Fruit fly (Drosophila melanogaster) whole organism, adult: ENCODE results near the gene CG5043.

Experiments used
- CG11617 ChIP-seq: fragments of 200-800 bp; sonication (Bioruptor generic); optimal IDR thresholded peaks from 2 replicates; lab custom pipeline; 2017; ENCODE audit warnings: mild to moderate bottlenecking, missing biosample characterization, missing genetic modification reagents, missing genetic modification characterization
- CG12768 ChIP-seq: fragments of 200-800 bp; sonication (Bioruptor generic); optimal IDR thresholded peaks from 2 replicates; lab custom pipeline; 2017; ENCODE audit warnings: missing biosample characterization, missing genetic modification characterization, mild to moderate bottlenecking, moderate library complexity, missing genetic modification reagents
- CG14711 ChIP-seq: fragments of 200-800 bp; sonication (Bioruptor generic); optimal IDR thresholded peaks from 2 replicates; lab custom pipeline; 2018; ENCODE audit warnings: missing biosample characterization, mild to moderate bottlenecking, missing genetic modification characterization, moderate library complexity
- CG1620 ChIP-seq: fragments of 200-800 bp; sonication (Bioruptor generic); optimal IDR thresholded peaks from 2 replicates; lab custom pipeline; 2016; ENCODE audit warnings: missing biosample characterization, missing genetic modification characterization
- CG33017 ChIP-seq: fragments of 200-800 bp; sonication (Bioruptor generic); optimal IDR thresholded peaks from 2 replicates; lab custom pipeline; 2018; ENCODE audit warnings: missing biosample characterization, mild to moderate bottlenecking, missing genetic modification characterization, moderate library complexity
- CG5204 ChIP-seq: fragments of 200-800 bp; sonication (Bioruptor generic); optimal IDR thresholded peaks from 2 replicates; lab custom pipeline; 2016; ENCODE audit warnings: missing biosample characterization, missing genetic modification characterization
- CG7045 ChIP-seq: fragments of 200-800 bp; sonication (Bioruptor generic); optimal IDR thresholded peaks from 2 replicates; lab custom pipeline; 2017; ENCODE audit warnings: missing biosample characterization, mild to moderate bottlenecking, missing genetic modification characterization
- CG7101 ChIP-seq: fragments of 200-800 bp; sonication (Bioruptor generic); optimal IDR thresholded peaks from 2 replicates; lab custom pipeline; 2018; ENCODE audit warnings: missing biosample characterization, mild to moderate bottlenecking, missing genetic modification characterization, moderate library complexity
- Clk ChIP-seq: fragments of 200-800 bp; sonication (Bioruptor generic); optimal IDR thresholded peaks from 2 replicates; lab custom pipeline; 2017; ENCODE audit warnings: missing biosample characterization, missing genetic modification characterization
- Crg-1 ChIP-seq: fragments of 200-800 bp; sonication (Bioruptor generic); optimal IDR thresholded peaks from 2 replicates; lab custom pipeline; 2016; ENCODE audit warnings: missing biosample characterization, missing genetic modification characterization
- Hr96 ChIP-seq: fragments of 200-800 bp; sonication (Bioruptor generic); optimal IDR thresholded peaks from 2 replicates; lab custom pipeline; 2016; ENCODE audit warnings: missing biosample characterization, missing genetic modification characterization
- Mnt ChIP-seq: fragments of 200-800 bp; sonication (Bioruptor generic); optimal IDR thresholded peaks from 2 replicates; lab custom pipeline; 2016; ENCODE audit warnings: missing biosample characterization, mild to moderate bottlenecking, missing genetic modification characterization
- bab1 ChIP-seq: fragments of 200-800 bp; sonication (Bioruptor generic); optimal IDR thresholded peaks from 3 replicates; lab custom pipeline; 2019; ENCODE audit warnings: missing biosample characterization, mild to moderate bottlenecking, missing genetic modification characterization, moderate library complexity
- cic ChIP-seq: fragments of 200-800 bp; sonication (Bioruptor generic); optimal IDR thresholded peaks from 2 replicates; lab custom pipeline; 2017; ENCODE audit warnings: missing biosample characterization, mild to moderate bottlenecking, missing genetic modification characterization, moderate library complexity
- cnc ChIP-seq, 2 experiments: fragments of >200 bp; optimal IDR thresholded peaks; 2 replicates each; lab custom pipeline; 2017
- kay ChIP-seq: fragments of 200-800 bp; sonication (Bioruptor generic); peaks from one replicate; lab custom pipeline; 2016; ENCODE audit warnings: missing biosample characterization, missing genetic modification characterization, borderline replicate concordance
- ovo ChIP-seq: fragments of 200-800 bp; sonication (Bioruptor generic); optimal IDR thresholded peaks from 2 replicates; lab custom pipeline; 2016; ENCODE audit warnings: missing biosample characterization, missing genetic modification characterization
- pad ChIP-seq: fragments of 200-800 bp; sonication (Bioruptor generic); optimal IDR thresholded peaks from 3 replicates; lab custom pipeline; 2017; ENCODE audit warnings: missing biosample characterization, missing genetic modification characterization, mild to moderate bottlenecking, moderate library complexity, missing genetic modification reagents
- tj ChIP-seq: fragments of 200-800 bp; sonication (Bioruptor generic); optimal IDR thresholded peaks from 3 replicates; lab custom pipeline; 2017; ENCODE audit warnings: missing biosample characterization, mild to moderate bottlenecking, missing genetic modification characterization, moderate library complexity
- toe ChIP-seq: fragments of 200-800 bp; sonication (Bioruptor generic); optimal IDR thresholded peaks from 2 replicates; lab custom pipeline; 2016; ENCODE audit warnings: missing biosample characterization, missing genetic modification characterization

The CG5043 gene

DNA sequence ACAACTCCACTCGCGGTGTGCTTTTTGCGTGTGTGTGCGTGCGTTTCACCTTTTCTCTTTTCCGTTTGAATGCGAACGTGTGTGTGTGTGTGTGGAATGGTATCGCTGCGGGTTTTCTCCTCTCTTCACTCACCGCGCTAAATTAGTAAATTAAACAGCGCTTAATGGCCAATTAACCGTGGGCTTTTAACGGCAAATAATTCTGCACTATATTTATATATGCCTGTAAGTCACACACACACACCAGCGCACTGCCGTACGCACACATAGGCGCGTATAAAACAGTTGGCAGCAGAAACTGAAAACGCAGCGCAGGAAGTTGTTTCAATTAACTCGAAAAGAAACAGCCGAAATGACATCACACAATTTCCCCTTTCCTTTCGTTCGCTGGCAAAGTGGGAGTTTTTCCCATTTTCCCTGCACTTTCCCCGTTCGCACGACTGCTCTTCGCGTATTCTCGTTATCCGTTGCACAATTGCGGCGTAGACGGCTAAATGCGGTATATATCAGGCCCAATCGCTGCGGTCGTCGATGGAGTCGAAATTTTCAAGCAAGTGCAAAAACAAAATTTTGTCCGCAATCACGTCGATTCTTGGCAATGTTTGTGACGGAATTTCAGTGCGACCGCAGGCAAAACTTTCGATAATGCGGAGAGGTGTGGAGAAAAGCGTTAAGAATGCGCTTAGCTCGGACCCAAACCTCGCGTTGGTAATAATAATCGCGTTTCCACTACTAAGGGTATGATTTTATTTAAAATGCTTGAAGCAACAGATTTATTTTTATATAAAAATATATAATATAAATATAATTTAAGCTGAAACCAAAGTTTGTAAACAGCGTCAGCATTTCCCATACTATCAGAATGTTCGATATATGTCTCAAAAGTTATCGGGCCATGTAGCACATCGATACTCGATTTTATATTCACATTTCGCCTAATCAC lies 39.2 kb downstream of the CG5043 start, which contains the start of gene BicD:
Gene BicD (minus strand): TSS at position 634 of the 943 bp plus-strand sequence.
- no peak for TF ChIP-seq cic (GFP tag; lab: Kevin White, UChicago)
- peak; percentile 4 for TF ChIP-seq CG7045 (GFP tag; lab: Kevin White, UChicago)
- TF ChIP-seq bab1 (GFP tag; lab: Kevin White, UChicago), result peak; percentile 38
- TF ChIP-seq ovo (GFP tag; lab: Kevin White, UChicago), result peak; percentile 40
- TF ChIP-seq toe (GFP tag; lab: Kevin White, UChicago), result no peak
- TF ChIP-seq CG12768 (GFP tag; lab: Kevin White, UChicago), result peak; percentile 54
- TF ChIP-seq CG33017 (tag; lab: Kevin White, UChicago), result no peak
- TF ChIP-seq CG5204 (GFP tag; lab: Kevin White, UChicago), result no peak
- peak; percentile 37 for TF ChIP-seq pad
- TF ChIP-seq Hr96 (GFP tag; lab: Kevin White, UChicago), result no peak
- TF ChIP-seq CG11617 (GFP tag; lab: Kevin White, UChicago), result peak; percentile 36
- TF ChIP-seq kay (GFP tag; lab: Kevin White, UChicago), result no peak
- TF ChIP-seq tj (GFP tag; lab: Kevin White, UChicago), result peak; percentile 4
- TF ChIP-seq CG14711 (tag; lab: Kevin White, UChicago), result peak; percentile 6
- no peak for TF ChIP-seq Crg-1 (GFP tag; lab: Kevin White, UChicago)

DNA sequence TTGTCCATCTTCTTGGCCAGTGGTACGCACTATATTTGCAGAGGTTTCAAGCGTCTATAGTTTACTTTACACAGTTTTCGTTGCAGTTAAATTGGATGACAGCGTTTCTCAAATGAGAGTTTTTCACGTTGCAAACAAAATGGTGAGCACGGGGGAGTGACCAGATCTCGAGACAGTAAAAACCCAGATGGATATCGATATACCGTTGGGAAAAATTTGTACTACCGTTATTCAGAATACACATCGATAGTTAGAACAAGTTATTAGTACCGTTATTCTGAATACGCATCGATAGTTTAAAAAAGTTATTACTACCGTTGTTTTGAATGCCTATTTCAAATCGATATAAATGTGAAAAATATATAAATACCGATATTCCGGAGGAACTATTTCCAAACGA lies 44.0 kb downstream of the CG5043 start, which contains the start of gene cass:
Gene cass (minus strand): TSS at position 179 of the 400 bp plus-strand sequence.
- no peak for TF ChIP-seq CG12768 (GFP tag; lab: Kevin White, UChicago)
- TF ChIP-seq CG11617 (GFP tag; lab: Kevin White, UChicago), result peak; percentile 8
- peak; percentile 73 for TF ChIP-seq bab1 (GFP tag; lab: Kevin White, UChicago)
- TF ChIP-seq kay (GFP tag; lab: Kevin White, UChicago), result no peak
- no peak for TF ChIP-seq CG7045 (GFP tag; lab: Kevin White, UChicago)
- peak; percentile 18 for TF ChIP-seq cic (GFP tag; lab: Kevin White, UChicago)
- no peak for TF ChIP-seq CG1620 (GFP tag; lab: Kevin White, UChicago)
- peak; percentile 33 for TF ChIP-seq Mnt (GFP tag; lab: Kevin White, UChicago)
- no peak for TF ChIP-seq Hr96 (GFP tag; lab: Kevin White, UChicago)
- TF ChIP-seq CG14711 (tag; lab: Kevin White, UChicago), result no peak
- no peak for TF ChIP-seq Crg-1 (GFP tag; lab: Kevin White, UChicago)
- TF ChIP-seq CG5204 (GFP tag; lab: Kevin White, UChicago), result no peak
- no peak for TF ChIP-seq tj (GFP tag; lab: Kevin White, UChicago)
- TF ChIP-seq CG33017 (tag; lab: Kevin White, UChicago), result no peak
- TF ChIP-seq cnc (optimal IDR thresholded peaks at IDR 0.05; lab: Kevin White, UChicago), result no peak
- peak; percentile 98 for TF ChIP-seq ovo (GFP tag; lab: Kevin White, UChicago)
- TF ChIP-seq CG7101 (tag; lab: Kevin White, UChicago), result no peak
- TF ChIP-seq Clk (GFP tag; lab: Kevin White, UChicago), result no peak
- TF ChIP-seq pad, result peak; percentile 19

DNA sequence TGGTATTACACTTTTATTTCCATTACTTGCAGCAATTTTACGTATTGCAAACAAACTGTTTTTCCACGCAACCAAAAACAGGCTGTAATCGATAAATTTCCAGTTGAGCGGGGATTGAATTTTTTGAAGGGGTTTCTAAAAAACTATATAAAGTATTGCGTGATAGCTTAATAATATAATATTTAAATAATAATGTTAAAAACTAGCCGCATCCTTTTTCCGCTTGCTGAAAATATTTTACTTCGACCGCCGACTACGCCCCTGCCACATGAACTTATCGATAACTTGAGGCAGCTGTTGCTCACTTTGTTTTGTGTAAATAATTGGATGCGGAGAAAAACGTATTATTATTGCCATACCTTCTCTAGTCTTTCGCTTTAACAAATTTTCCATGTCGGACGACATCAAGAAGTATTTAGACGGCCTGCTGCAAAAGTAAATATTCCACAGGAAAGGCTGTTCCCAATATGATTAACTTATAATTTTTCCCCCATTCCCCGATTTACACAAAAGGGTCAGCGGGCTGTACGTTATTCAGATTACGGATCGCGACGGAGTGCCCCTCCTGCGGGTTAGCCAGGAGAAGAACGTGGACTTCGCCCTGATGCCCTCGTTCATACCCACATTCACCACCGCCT lies 47.4 kb downstream of the CG5043 start, which contains the start of the genes fws and Lamtor3:
Gene fws (minus strand): TSS at position 87 of the 638 bp plus-strand sequence.
Gene Lamtor3 (plus strand): TSS at position 289 of the 638 bp plus-strand sequence.
- TF ChIP-seq cnc (optimal IDR thresholded peaks at IDR 0.05; lab: Kevin White, UChicago), result no peak
- peak; percentile 97 for TF ChIP-seq bab1 (GFP tag; lab: Kevin White, UChicago)
- TF ChIP-seq CG33017 (tag; lab: Kevin White, UChicago), result peak; percentile 98
- TF ChIP-seq Mnt (GFP tag; lab: Kevin White, UChicago), result peak; percentile 86
- peak; percentile 98 for TF ChIP-seq CG14711 (tag; lab: Kevin White, UChicago)
- TF ChIP-seq cic (GFP tag; lab: Kevin White, UChicago), result peak; percentile 42
- peak; percentile 84 for TF ChIP-seq tj (GFP tag; lab: Kevin White, UChicago)
- peak; percentile 94 for TF ChIP-seq Clk (GFP tag; lab: Kevin White, UChicago)
- no peak for TF ChIP-seq Hr96 (GFP tag; lab: Kevin White, UChicago)
- peak; percentile 90 for TF ChIP-seq pad
- TF ChIP-seq Crg-1 (GFP tag; lab: Kevin White, UChicago), result peak; percentile 94
- peak; percentile 84 for TF ChIP-seq kay (GFP tag; lab: Kevin White, UChicago)
- peak; percentile 64 for TF ChIP-seq ovo (GFP tag; lab: Kevin White, UChicago)
- TF ChIP-seq CG5204 (GFP tag; lab: Kevin White, UChicago), result no peak
- peak; percentile 96 for TF ChIP-seq CG11617 (GFP tag; lab: Kevin White, UChicago)
- peak; percentile 99 for TF ChIP-seq CG7101 (tag; lab: Kevin White, UChicago)
- peak; percentile 81 for TF ChIP-seq CG1620 (GFP tag; lab: Kevin White, UChicago)
- TF ChIP-seq toe (GFP tag; lab: Kevin White, UChicago), result peak; percentile 75
- TF ChIP-seq CG7045 (GFP tag; lab: Kevin White, UChicago), result peak; percentile 97
- TF ChIP-seq CG12768 (GFP tag; lab: Kevin White, UChicago), result peak; percentile 97

DNA sequence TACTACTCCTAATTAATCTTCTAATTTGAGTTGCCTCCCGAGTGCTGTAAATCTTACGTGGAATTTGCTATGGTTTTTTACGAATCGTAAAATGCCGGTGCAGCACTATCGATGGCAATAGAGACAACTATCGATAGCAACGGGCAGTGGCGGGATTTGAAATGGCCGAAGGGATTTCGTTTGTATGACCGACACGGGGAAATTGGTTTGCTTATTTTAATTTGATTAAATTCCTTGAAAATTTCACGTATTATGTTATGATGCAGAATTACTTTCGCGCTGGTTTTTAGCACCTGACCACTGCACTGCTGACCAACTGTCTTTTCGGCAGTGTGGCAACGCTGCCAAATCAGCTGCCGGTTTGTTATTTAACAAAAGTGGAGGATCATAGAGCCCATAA lies 50.5 kb downstream of the CG5043 start, which contains the start of the genes GCS2beta and CG5131:
Gene GCS2beta (minus strand): TSS at position 134 of the 400 bp plus-strand sequence.
Gene CG5131 (plus strand): TSS at position 328 of the 400 bp plus-strand sequence.
- TF ChIP-seq ovo (GFP tag; lab: Kevin White, UChicago) (peak; percentile 65), tj (GFP tag; lab: Kevin White, UChicago) (peak; percentile 94), CG33017 (tag; lab: Kevin White, UChicago) (peak; percentile 84), Mnt (GFP tag; lab: Kevin White, UChicago) (peak; percentile 80), CG5204 (GFP tag; lab: Kevin White, UChicago) (peak; percentile 85), toe (GFP tag; lab: Kevin White, UChicago) (peak; percentile 95), CG11617 (GFP tag; lab: Kevin White, UChicago) (peak; percentile 87), cnc (optimal IDR thresholded peaks at IDR 0.05; lab: Kevin White, UChicago) (no peak), Crg-1 (GFP tag; lab: Kevin White, UChicago) (peak; percentile 94), bab1 (GFP tag; lab: Kevin White, UChicago) (peak; percentile 90), Hr96 (GFP tag; lab: Kevin White, UChicago) (peak; percentile 92), kay (GFP tag; lab: Kevin White, UChicago) (peak; percentile 58), cic (GFP tag; lab: Kevin White, UChicago) (peak; percentile 15), CG1620 (GFP tag; lab: Kevin White, UChicago) (peak; percentile 92), Clk (GFP tag; lab: Kevin White, UChicago) (peak; percentile 79), pad (peak; percentile 71), CG14711 (tag; lab: Kevin White, UChicago) (peak; percentile 83), CG7045 (GFP tag; lab: Kevin White, UChicago) (peak; percentile 89), CG7101 (tag; lab: Kevin White, UChicago) (peak; percentile 85), CG12768 (GFP tag; lab: Kevin White, UChicago) (peak; percentile 89)
